Worm (Caenorhabditis elegans) whole organism, L4 larva: ENCODE results near the gene C31H1.5.

Experiments used
- D1046.2 ChIP-seq: fragments of 200-800 bp; sonication (Bioruptor generic); IDR thresholded peaks from 2 replicates; pipeline ENCODE4 v1.3.6; 2022; ENCODE audit warnings: missing genetic modification characterization, missing compliant biosample characterization
- F10B5.3 ChIP-seq: sonication (generic microtip); optimal IDR thresholded peaks from 2 replicates; lab custom pipeline; 2016; ENCODE audit warnings: mild to moderate bottlenecking, missing genetic modification characterization, missing compliant biosample characterization
- F26F4.8 ChIP-seq: fragments of 200-800 bp; sonication (Bioruptor generic); conservative IDR thresholded peaks from 2 replicates; pipeline ENCODE4 v1.3.6; 2022; ENCODE audit warnings: missing genetic modification characterization, missing compliant biosample characterization
- T26A8.4 ChIP-seq: fragments of 200-800 bp; sonication (Bioruptor generic); IDR thresholded peaks from 2 replicates; pipeline ENCODE4 v1.3.6; 2022; ENCODE audit warnings: missing genetic modification characterization, missing compliant biosample characterization
- Y48G9A.11 ChIP-seq: fragments of 200-800 bp; sonication (Bioruptor generic); IDR thresholded peaks from 2 replicates; pipeline ENCODE4 v1.3.6; 2022; ENCODE audit warnings: missing genetic modification reagents, missing genetic modification characterization, missing compliant biosample characterization
- Y5F2A.4 ChIP-seq: fragments of 200-800 bp; sonication (Bioruptor generic); optimal IDR thresholded peaks from 2 replicates; lab custom pipeline; 2018; ENCODE audit warnings: mild to moderate bottlenecking, missing genetic modification characterization, missing compliant biosample characterization
- Y75B8A.6 ChIP-seq: fragments of 200-800 bp; sonication (Bioruptor generic); IDR thresholded peaks from 2 replicates; pipeline ENCODE4 v1.3.6; 2022; ENCODE audit warnings: missing genetic modification reagents, missing genetic modification characterization, missing compliant biosample characterization
- ama-1 ChIP-seq: fragments of 150-350 bp; optimal IDR thresholded peaks from 2 replicates; lab custom pipeline; 2014; ENCODE audit warnings: inconsistent platforms, mixed read lengths
- arid-1 ChIP-seq: fragments of 200-800 bp; sonication (Bioruptor generic); conservative IDR thresholded peaks from 2 replicates; pipeline ENCODE4 v1.3.6; 2022; ENCODE audit warnings: missing genetic modification reagents, missing genetic modification characterization, missing compliant biosample characterization
- ceh-28 ChIP-seq: fragments of 150-350 bp; optimal IDR thresholded peaks from 2 replicates; lab custom pipeline; 2014; ENCODE audit warnings: missing biosample characterization, missing genetic modification reagents, missing genetic modification characterization
- ceh-82 ChIP-seq: sonication (generic microtip); optimal IDR thresholded peaks from 2 replicates; lab custom pipeline; 2017; ENCODE audit warnings: missing biosample characterization, missing genetic modification characterization
- cey-2 ChIP-seq: sonication (generic microtip); optimal IDR thresholded peaks from 3 replicates; lab custom pipeline; 2017; ENCODE audit warnings: missing genetic modification characterization, mild to moderate bottlenecking, missing compliant biosample characterization, antibody characterized with exemption, borderline replicate concordance; ENCODE audit not compliant: insufficient read depth
- ctbp-1 ChIP-seq: fragments of 200-800 bp; sonication (Bioruptor generic); IDR thresholded peaks from 2 replicates; pipeline ENCODE4 v1.3.6; 2022; ENCODE audit warnings: missing genetic modification reagents, missing genetic modification characterization, missing compliant biosample characterization
- daf-8 ChIP-seq: fragments of 200-800 bp; sonication (Bioruptor generic); IDR thresholded peaks from 2 replicates; pipeline ENCODE4 v1.3.6; 2022; ENCODE audit warnings: missing genetic modification characterization, missing compliant biosample characterization
- dmd-8 ChIP-seq: fragments of 200-800 bp; sonication (Bioruptor generic); IDR thresholded peaks from 2 replicates; pipeline ENCODE4 v1.3.6; 2022; ENCODE audit warnings: missing genetic modification characterization, missing compliant biosample characterization
- dpl-1 ChIP-seq: fragments of 150-350 bp; optimal IDR thresholded peaks from 2 replicates; lab custom pipeline; 2014; ENCODE audit warnings: missing biosample characterization, missing genetic modification reagents, missing genetic modification characterization
- egl-27 ChIP-seq: sonication (generic microtip); optimal IDR thresholded peaks from 3 replicates; lab custom pipeline; 2017; ENCODE audit warnings: missing biosample characterization, missing genetic modification reagents, missing genetic modification characterization
- hlh-30 ChIP-seq: sonication (generic microtip); optimal IDR thresholded peaks from 2 replicates; lab custom pipeline; 2017; ENCODE audit warnings: antibody characterized with exemption, mild to moderate bottlenecking, missing genetic modification characterization, missing compliant biosample characterization; ENCODE audit not compliant: insufficient read depth
- jun-1 ChIP-seq: fragments of 150-350 bp; optimal IDR thresholded peaks from 2 replicates; lab custom pipeline; 2014; ENCODE audit warnings: missing biosample characterization, missing genetic modification reagents, missing genetic modification characterization
- madf-9 ChIP-seq: fragments of 200-800 bp; sonication (Bioruptor generic); conservative IDR thresholded peaks from 2 replicates; pipeline ENCODE4 v1.3.6; 2022; ENCODE audit warnings: missing genetic modification reagents, missing genetic modification characterization, missing compliant biosample characterization
- mdt-29 ChIP-seq: fragments of 200-800 bp; sonication (Bioruptor generic); IDR thresholded peaks from 2 replicates; pipeline ENCODE4 v1.3.6; 2022; ENCODE audit warnings: missing genetic modification reagents, missing genetic modification characterization, missing compliant biosample characterization
- mep-1 ChIP-seq: fragments of 150-350 bp; sonication (generic microtip); optimal IDR thresholded peaks from 3 replicates; lab custom pipeline; 2014; ENCODE audit warnings: missing biosample characterization, missing genetic modification characterization
- mes-2 ChIP-seq: sonication (generic microtip); optimal IDR thresholded peaks from 2 replicates; lab custom pipeline; 2016; ENCODE audit warnings: missing genotype, mild to moderate bottlenecking, missing genetic modification characterization, missing compliant biosample characterization; ENCODE audit not compliant: poor library complexity, severe bottlenecking
- nhr-11 ChIP-seq: fragments of 150-350 bp; optimal IDR thresholded peaks from 2 replicates; lab custom pipeline; 2014; ENCODE audit warnings: missing biosample characterization, missing genetic modification characterization
- nhr-237 ChIP-seq: sonication (generic microtip); optimal IDR thresholded peaks from 2 replicates; lab custom pipeline; 2017; ENCODE audit warnings: missing biosample characterization, missing genetic modification characterization
- nhr-41 ChIP-seq: fragments of 200-800 bp; sonication (Bioruptor generic); IDR thresholded peaks from 2 replicates; pipeline ENCODE4 v1.3.6; 2022; ENCODE audit warnings: missing genetic modification reagents, missing genetic modification characterization, missing compliant biosample characterization
- nhr-48 ChIP-seq: sonication (generic microtip); optimal IDR thresholded peaks from 2 replicates; lab custom pipeline; 2016; ENCODE audit warnings: mild to moderate bottlenecking, missing genetic modification characterization, missing compliant biosample characterization
- nhr-77 ChIP-seq: fragments of 150-350 bp; optimal IDR thresholded peaks from 2 replicates; lab custom pipeline; 2014; ENCODE audit warnings: missing biosample characterization, missing genetic modification characterization
- pha-4 ChIP-seq, 2 experiments: fragments of 150-350 bp in 1 of 2; fragments of 200-800 bp in 1 of 2; sonication (Bioruptor generic) in 1 of 2; IDR thresholded peaks in 1 of 2; optimal IDR thresholded peaks in 1 of 2; 2 replicates each; pipeline versions ENCODE4 v1.3.6 to Lab custom; 2014 to 2022; ENCODE audit warnings: missing genetic modification characterization in 2 of 2, missing genetic modification reagents in 2 of 2, missing biosample characterization in 1 of 2, missing compliant biosample characterization in 1 of 2
- php-3 ChIP-seq: fragments of 200-800 bp; sonication (Bioruptor generic); IDR thresholded peaks from 2 replicates; pipeline ENCODE4 v1.3.6; 2022; ENCODE audit warnings: missing genetic modification reagents, missing genetic modification characterization, missing compliant biosample characterization
- set-16 ChIP-seq: fragments of 200-800 bp; sonication (Bioruptor generic); IDR thresholded peaks from 2 replicates; pipeline ENCODE4 v1.3.6; 2022; ENCODE audit warnings: missing genetic modification reagents, missing genetic modification characterization, missing compliant biosample characterization
- skn-1 ChIP-seq: fragments of 150-350 bp; optimal IDR thresholded peaks from 2 replicates; lab custom pipeline; 2014; ENCODE audit warnings: missing biosample characterization, missing genetic modification characterization
- spr-3 ChIP-seq: fragments of 200-800 bp; sonication (Bioruptor generic); optimal IDR thresholded peaks from 2 replicates; lab custom pipeline; 2018; ENCODE audit warnings: mild to moderate bottlenecking, missing genetic modification characterization, missing compliant biosample characterization
- tag-97 ChIP-seq: fragments of 200-800 bp; sonication (Bioruptor generic); IDR thresholded peaks from 2 replicates; pipeline ENCODE4 v1.3.6; 2022; ENCODE audit warnings: missing genetic modification characterization, missing compliant biosample characterization
- tra-1 ChIP-seq: fragments of 200-800 bp; sonication (Bioruptor generic); IDR thresholded peaks from 2 replicates; pipeline ENCODE4 v1.3.6; 2022; ENCODE audit warnings: missing genetic modification reagents, missing genetic modification characterization, missing compliant biosample characterization
- unc-39 ChIP-seq: sonication (generic microtip); optimal IDR thresholded peaks from 2 replicates; lab custom pipeline; 2017; ENCODE audit warnings: missing biosample characterization, missing genetic modification characterization
- unc-62 ChIP-seq, 3 experiments: fragments of 150-350 bp in 1 of 3; sonication (generic microtip); optimal IDR thresholded peaks in 2 of 3; peaks in 1 of 3; 1 replicate in 1 of 3; 2 replicates in 2 of 3; lab custom pipeline; 2014 to 2017; ENCODE audit warnings: missing biosample characterization in 3 of 3, missing genetic modification characterization in 3 of 3, missing genetic modification reagents in 3 of 3, missing genotype in 1 of 3

C31H1.5 gene

ce11 chrIV:5805477-5805876, 8.9 kb upstream of the C31H1.5 start (continued):
- no peak for TF ChIP-seq D1046.2
- no peak for TF ChIP-seq arid-1 (GFP tag; lab: Robert Waterston, UW)
- no peak for TF ChIP-seq daf-8 (GFP tag; lab: Robert Waterston, UW)
- peak; percentile 14 for TF ChIP-seq dpl-1 (GFP tag; lab: Kevin White, UChicago)
- TF ChIP-seq Y48G9A.11 (GFP tag; lab: Robert Waterston, UW), result no peak
- TF ChIP-seq nhr-11, result peak; percentile 55
- no peak for TF ChIP-seq nhr-237
- TF ChIP-seq Y75B8A.6 (GFP tag; lab: Robert Waterston, UW), result no peak
- no peak for TF ChIP-seq tra-1 (GFP tag; lab: Robert Waterston, UW)
- no peak for TF ChIP-seq ctbp-1 (GFP tag; lab: Robert Waterston, UW)
- no peak for TF ChIP-seq dmd-8 (GFP tag; lab: Robert Waterston, UW)
- TF ChIP-seq Y5F2A.4, result no peak
- TF ChIP-seq F26F4.8 (GFP tag; lab: Robert Waterston, UW), result no peak
- no peak for TF ChIP-seq nhr-48 (tag; lab: Kevin White, UChicago)
- no peak for TF ChIP-seq ceh-82 (tag; lab: Kevin White, UChicago)
- no peak for TF ChIP-seq pha-4 (GFP tag; IDR thresholded peaks at IDR 0.05; lab: Robert Waterston, UW)
- TF ChIP-seq pha-4 (tag; optimal IDR thresholded peaks at IDR 0.05; lab: Kevin White, UChicago), result no peak
- TF ChIP-seq mep-1 (tag; lab: Kevin White, UChicago), result peak; percentile 25
- TF ChIP-seq spr-3, result no peak

- no peak for TF ChIP-seq ama-1 (lab: Kevin White, UChicago)
- no peak for TF ChIP-seq mes-2
- TF ChIP-seq cey-2 (tag; lab: Kevin White, UChicago), result no peak
- no peak for TF ChIP-seq tag-97
- no peak for TF ChIP-seq T26A8.4 (GFP tag; lab: Robert Waterston, UW)
- no peak for TF ChIP-seq mdt-29 (GFP tag; lab: Robert Waterston, UW)
- no peak for TF ChIP-seq dmd-8 (GFP tag; lab: Robert Waterston, UW)
- TF ChIP-seq nhr-77 (tag; lab: Kevin White, UChicago), result no peak
- no peak for TF ChIP-seq F10B5.3 (tag; lab: Kevin White, UChicago)
- no peak for TF ChIP-seq php-3 (GFP tag; lab: Robert Waterston, UW)
- TF ChIP-seq egl-27, result no peak
- no peak for TF ChIP-seq madf-9 (GFP tag; lab: Robert Waterston, UW)
- TF ChIP-seq skn-1 (tag; lab: Kevin White, UChicago), result no peak
- no peak for TF ChIP-seq jun-1 (tag; lab: Kevin White, UChicago)
- TF ChIP-seq unc-39, result no peak
- no peak for TF ChIP-seq ceh-28 (tag; lab: Kevin White, UChicago)
- TF ChIP-seq set-16 (GFP tag; lab: Robert Waterston, UW), result no peak
- no peak for TF ChIP-seq hlh-30 (tag; lab: Kevin White, UChicago)
These were observed 7.0 kb upstream of the C31H1.5 start for ce11 chrIV:5803510-5804013.

- no peak for TF ChIP-seq nhr-41 (GFP tag; lab: Robert Waterston, UW)
- peak in 1 of 2 experiments; percentile 95 for TF ChIP-seq unc-62 (GFP tag; optimal IDR thresholded peaks at IDR 0.05 in 1 of 2; lab: Kevin White, UChicago)
- TF ChIP-seq unc-62 (tag; optimal IDR thresholded peaks at IDR 0.05; lab: Kevin White, UChicago), result no peak
- TF ChIP-seq, all 104 proteins: peak for 1
These were observed 3.0 kb upstream of the C31H1.5 start for ce11 chrIV:5799577-5799976.
